Fruit fly (Drosophila melanogaster): ENCODE data around the gene ex.

The ex gene

DNA sequence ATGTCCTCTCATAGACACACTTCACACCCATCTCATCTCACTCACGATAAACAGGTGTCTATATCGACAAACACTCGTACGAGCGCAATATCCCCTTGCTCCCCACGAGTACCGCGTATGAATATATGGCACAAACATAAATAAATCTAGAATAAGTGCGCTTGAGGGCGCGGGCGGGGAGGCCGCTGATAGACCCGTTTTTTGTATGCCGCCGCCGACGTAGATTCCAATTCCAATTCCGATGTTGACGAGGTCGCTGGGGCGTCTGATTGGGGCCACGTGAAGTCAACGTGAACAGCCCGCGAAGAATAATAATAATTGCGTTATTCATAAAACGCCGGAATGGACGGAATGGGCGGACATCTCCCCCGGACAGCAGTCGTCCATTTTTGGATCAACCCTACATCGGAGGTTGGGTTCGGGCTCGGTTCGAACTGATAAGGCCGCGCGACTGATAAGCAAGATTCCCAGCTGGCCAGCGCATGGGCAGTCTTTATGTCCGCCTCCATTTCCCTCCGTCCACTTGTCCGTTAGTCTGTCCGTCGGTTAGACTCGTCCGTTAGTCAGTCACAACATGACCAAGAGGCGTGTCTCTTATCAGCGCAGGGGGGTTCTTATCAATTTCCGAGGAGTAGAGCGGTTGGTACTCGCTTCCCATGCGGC is 53.4 kb downstream of the ex start (continued):
- TF ChIP-seq twi (tag; optimal IDR thresholded peaks at IDR 0.05) (peak; percentile 56), CG11247 (GFP tag; IDR thresholded peaks at IDR 0.05) (no peak), schlank (tag; optimal IDR thresholded peaks at IDR 0.05) (no peak), da (GFP tag; optimal IDR thresholded peaks at IDR 0.05) (no peak), gfzf (GFP tag; optimal IDR thresholded peaks at IDR 0.05) (no peak), HLHmδ (GFP tag; optimal IDR thresholded peaks at IDR 0.05) (no peak), CG6854 (GFP tag; optimal IDR thresholded peaks at IDR 0.05) (peak; percentile 19), lab (GFP tag; optimal IDR thresholded peaks at IDR 0.05) (peak; percentile 75), NC2α (GFP tag; optimal IDR thresholded peaks at IDR 0.05) (no peak), ind (GFP tag; optimal IDR thresholded peaks at IDR 0.05) (no peak), Xrp1 (GFP tag; IDR thresholded peaks at IDR 0.05) (peak; percentile 19; the same call in 1 of the 2 replicates), CG7839 (tag; optimal IDR thresholded peaks at IDR 0.05) (no peak), Deaf1 (tag; optimal IDR thresholded peaks at IDR 0.05) (peak; percentile 81), CG11723 (GFP tag; optimal IDR thresholded peaks at IDR 0.05) (no peak), ftz-f1 (GFP tag; optimal IDR thresholded peaks at IDR 0.05) (peak; percentile 96), Gsc (GFP tag; IDR thresholded peaks at IDR 0.05) (no peak), zfh2 (GFP tag; optimal IDR thresholded peaks at IDR 0.05) (peak; percentile 30), CG8281 (tag; optimal IDR thresholded peaks at IDR 0.05) (no peak), CG5180 (GFP tag; optimal IDR thresholded peaks at IDR 0.05) (peak; percentile 74), CG15601 (tag; optimal IDR thresholded peaks at IDR 0.05) (no peak), CG3065 (GFP tag; optimal IDR thresholded peaks at IDR 0.05) (no peak), jumu (GFP tag; optimal IDR thresholded peaks at IDR 0.05) (no peak), CG1529 (GFP tag; optimal IDR thresholded peaks at IDR 0.05) (no peak), CG8290 (GFP tag; optimal IDR thresholded peaks at IDR 0.05) (no peak), CG8290 (tag; optimal IDR thresholded peaks at IDR 0.05) (peak in 1 of 2 experiments; percentile 72), pfk (GFP tag; optimal IDR thresholded peaks at IDR 0.05) (peak; percentile 81), pho (GFP tag; optimal IDR thresholded peaks at IDR 0.05) (no peak), CG12391 (tag; optimal IDR thresholded peaks at IDR 0.05) (no peak), Hmr (GFP tag; optimal IDR thresholded peaks at IDR 0.05) (peak; percentile 57), yki (optimal IDR thresholded peaks at IDR 0.05) (no peak), CG2202 (tag; optimal IDR thresholded peaks at IDR 0.05) (no peak), stc (GFP tag; IDR thresholded peaks at IDR 0.05) (peak; percentile 20; the same call in 1 of the 2 replicates), insv (GFP tag; optimal IDR thresholded peaks at IDR 0.05) (no peak), tx (GFP tag; optimal IDR thresholded peaks at IDR 0.05) (no peak), cwo (GFP tag; optimal IDR thresholded peaks at IDR 0.05) (peak; percentile 97), CG11560 (tag; IDR thresholded peaks at IDR 0.05) (no peak), CG12659 (GFP tag; optimal IDR thresholded peaks at IDR 0.05) (peak; percentile 29), CG7928 (GFP tag; optimal IDR thresholded peaks at IDR 0.05) (no peak), CG17361 (GFP tag; IDR thresholded peaks at IDR 0.05) (no peak), Abd-B (GFP tag; optimal IDR thresholded peaks at IDR 0.05) (peak; percentile 3), CG3847 (GFP tag; IDR thresholded peaks at IDR 0.05) (no peak), CG6689 (GFP tag; IDR thresholded peaks at IDR 0.05) (no peak), p53 (GFP tag; optimal IDR thresholded peaks at IDR 0.05) (no peak), CG13424 (tag; optimal IDR thresholded peaks at IDR 0.05) (no peak), CG31224 (GFP tag; IDR thresholded peaks at IDR 0.05) (no peak), CG10147 (GFP tag; optimal IDR thresholded peaks at IDR 0.05) (peak; percentile 2), CG43689 (GFP tag; IDR thresholded peaks at IDR 0.05) (no peak), prd (optimal IDR thresholded peaks at IDR 0.05) (no peak), prd (GFP tag; IDR thresholded peaks at IDR 0.05) (no peak), HLH54F (GFP tag; optimal IDR thresholded peaks at IDR 0.05) (peak; percentile 16), CG17912 (GFP tag; optimal IDR thresholded peaks at IDR 0.05) (peak; percentile 35)
